Worm (Caenorhabditis elegans) whole organism, L1 larva: Measurements from ENCODE around the gene nhr-18.

ENCODE experiments used
- C04F5.9 ChIP-seq: sonication (generic microtip); optimal IDR thresholded peaks from 2 replicates; lab custom pipeline; 2016; ENCODE audit warnings: missing genetic modification characterization, missing compliant biosample characterization
- C16A3.4 ChIP-seq: fragments of 150-350 bp; optimal IDR thresholded peaks from 2 replicates; lab custom pipeline; 2014; ENCODE audit warnings: missing biosample characterization, missing genetic modification characterization
- C34B4.2 ChIP-seq: sonication (generic microtip); optimal IDR thresholded peaks from 2 replicates; lab custom pipeline; 2017; ENCODE audit warnings: mild to moderate bottlenecking, missing genetic modification characterization, missing compliant biosample characterization
- F16B12.6 ChIP-seq: fragments of 150-350 bp; optimal IDR thresholded peaks from 2 replicates; lab custom pipeline; 2014; ENCODE audit warnings: missing biosample characterization, missing genetic modification characterization
- Y116A8C.19 ChIP-seq: sonication (generic microtip); optimal IDR thresholded peaks from 2 replicates; lab custom pipeline; 2016; ENCODE audit warnings: missing compliant biosample characterization, missing genetic modification characterization, borderline replicate concordance
- aha-1 ChIP-seq: fragments of 150-350 bp; optimal IDR thresholded peaks from 2 replicates; lab custom pipeline; 2014; ENCODE audit warnings: missing biosample characterization, missing genetic modification characterization
- aly-2 ChIP-seq: fragments of 150-350 bp; optimal IDR thresholded peaks from 2 replicates; lab custom pipeline; 2014; ENCODE audit warnings: missing biosample characterization, missing genetic modification characterization
- blmp-1 ChIP-seq: fragments of 150-350 bp; optimal IDR thresholded peaks from 2 replicates; lab custom pipeline; 2014; ENCODE audit warnings: missing biosample characterization, missing genetic modification characterization
- ceh-8 ChIP-seq: fragments of 200-800 bp; sonication (Bioruptor generic); optimal IDR thresholded peaks from 2 replicates; lab custom pipeline; 2018; ENCODE audit warnings: mild to moderate bottlenecking, missing genetic modification characterization, moderate library complexity, missing compliant biosample characterization
- ceh-88 ChIP-seq: fragments of 200-800 bp; sonication (Bioruptor generic); IDR thresholded peaks from 2 replicates; pipeline ENCODE4 v1.3.6; 2022; ENCODE audit warnings: missing genetic modification characterization, missing compliant biosample characterization
- ceh-90 ChIP-seq: sonication (generic microtip); optimal IDR thresholded peaks from 2 replicates; lab custom pipeline; 2016; ENCODE audit warnings: missing genetic modification characterization, missing compliant biosample characterization
- ces-1 ChIP-seq: fragments of 150-350 bp; optimal IDR thresholded peaks from 2 replicates; lab custom pipeline; 2014; ENCODE audit warnings: missing biosample characterization, missing genetic modification reagents, missing genetic modification characterization
- dsc-1 ChIP-seq: sonication (generic microtip); optimal IDR thresholded peaks from 2 replicates; lab custom pipeline; 2016; ENCODE audit warnings: mild to moderate bottlenecking, missing genetic modification characterization, missing compliant biosample characterization
- efl-1 ChIP-seq, 4 experiments: fragments of 150-350 bp; optimal IDR thresholded peaks in 3 of 4; peaks in 1 of 4; 1 replicate in 1 of 4; 2 replicates in 3 of 4; lab custom pipeline; 2014; ENCODE audit warnings: missing biosample characterization in 2 of 4, missing genetic modification characterization in 2 of 4, missing genetic modification reagents in 2 of 4
- efl-3 ChIP-seq: fragments of 200-800 bp; sonication (Bioruptor generic); optimal IDR thresholded peaks from 2 replicates; lab custom pipeline; 2018; ENCODE audit warnings: mild to moderate bottlenecking, missing genetic modification characterization, missing compliant biosample characterization
- egl-13 ChIP-seq: sonication (generic microtip); optimal IDR thresholded peaks from 2 replicates; lab custom pipeline; 2016; ENCODE audit warnings: missing genotype, missing genetic modification reagents, missing genetic modification characterization, missing compliant biosample characterization
- egl-27 ChIP-seq, 2 experiments: fragments of 150-350 bp in 1 of 2; sonication (generic microtip); optimal IDR thresholded peaks; 3 replicates each; lab custom pipeline; 2017 to 2018; ENCODE audit warnings: missing biosample characterization in 2 of 2, missing genetic modification characterization in 2 of 2, missing genetic modification reagents in 2 of 2
- elt-2 ChIP-seq: sonication (generic microtip); optimal IDR thresholded peaks from 2 replicates; lab custom pipeline; 2016; ENCODE audit warnings: missing genetic modification characterization, mild to moderate bottlenecking, inconsistent platforms, missing compliant biosample characterization, missing genetic modification reagents
- elt-3 ChIP-seq, 6 experiments: fragments of 150-350 bp in 1 of 6; sonication (generic microtip); optimal IDR thresholded peaks; 2 replicates each; lab custom pipeline; 2017 to 2018; ENCODE audit warnings: missing biosample characterization in 6 of 6, missing genetic modification characterization in 6 of 6, inconsistent platforms in 1 of 6
- fkh-4 ChIP-seq: sonication (generic microtip); optimal IDR thresholded peaks from 2 replicates; lab custom pipeline; 2016; ENCODE audit warnings: missing compliant biosample characterization, missing genetic modification characterization, borderline replicate concordance
- grh-1 ChIP-seq: fragments of 200-800 bp; sonication (Bioruptor generic); IDR thresholded peaks from 2 replicates; pipeline ENCODE4 v1.3.6; 2022; ENCODE audit warnings: missing genetic modification reagents, missing genetic modification characterization, missing compliant biosample characterization
- hlh-17 ChIP-seq: fragments of 200-800 bp; sonication (Bioruptor generic); optimal IDR thresholded peaks from 2 replicates; lab custom pipeline; 2018; ENCODE audit warnings: missing genetic modification characterization, mild to moderate bottlenecking, missing compliant biosample characterization, moderate library complexity, borderline replicate concordance
- isw-1 ChIP-seq: fragments of 200-800 bp; sonication (Bioruptor generic); IDR thresholded peaks from 2 replicates; pipeline ENCODE4 v1.3.6; 2022; ENCODE audit warnings: missing genetic modification characterization, missing compliant biosample characterization
- lin-13 ChIP-seq: fragments of 150-350 bp; optimal IDR thresholded peaks from 2 replicates; lab custom pipeline; 2014; ENCODE audit warnings: missing biosample characterization, missing genetic modification reagents, missing genetic modification characterization
- lin-14 ChIP-seq: fragments of 200-800 bp; sonication (Bioruptor generic); optimal IDR thresholded peaks from 2 replicates; lab custom pipeline; 2018; ENCODE audit warnings: mild to moderate bottlenecking, missing genetic modification characterization, moderate library complexity, missing compliant biosample characterization
- lin-15B ChIP-seq: fragments of 150-350 bp; sonication (generic microtip); optimal IDR thresholded peaks from 3 replicates; lab custom pipeline; 2014; ENCODE audit warnings: missing biosample characterization, missing genetic modification characterization
- lin-35 ChIP-seq, 2 experiments: fragments of 150-350 bp; optimal IDR thresholded peaks; 2 replicates each; lab custom pipeline; 2014; ENCODE audit warnings: missing biosample characterization in 2 of 2, missing genetic modification characterization in 2 of 2, missing genetic modification reagents in 2 of 2
- lin-39 ChIP-seq: fragments of 150-350 bp; optimal IDR thresholded peaks from 2 replicates; lab custom pipeline; 2014; ENCODE audit warnings: missing biosample characterization, missing genetic modification reagents, missing genetic modification characterization
- lir-3 ChIP-seq: sonication (generic microtip); optimal IDR thresholded peaks from 2 replicates; lab custom pipeline; 2016; ENCODE audit warnings: mild to moderate bottlenecking, missing genetic modification characterization, moderate library complexity, missing compliant biosample characterization; ENCODE audit not compliant: poor library complexity
- lsy-2 ChIP-seq, 2 experiments: fragments of 150-350 bp; optimal IDR thresholded peaks; 2 replicates each; lab custom pipeline; 2014; ENCODE audit warnings: missing biosample characterization in 2 of 2, missing genetic modification characterization in 2 of 2
- mab-9 ChIP-seq: fragments of 200-800 bp; sonication (Bioruptor generic); IDR thresholded peaks from 2 replicates; pipeline ENCODE4 v1.3.6; 2022; ENCODE audit warnings: missing genetic modification reagents, missing genetic modification characterization, missing compliant biosample characterization
- mep-1 ChIP-seq: fragments of 150-350 bp; optimal IDR thresholded peaks from 2 replicates; lab custom pipeline; 2014; ENCODE audit warnings: missing biosample characterization, missing genetic modification characterization
- nhr-11 ChIP-seq: fragments of 150-350 bp; optimal IDR thresholded peaks from 2 replicates; lab custom pipeline; 2014; ENCODE audit warnings: missing biosample characterization, missing genetic modification characterization
- nhr-19 ChIP-seq: fragments of 200-800 bp; sonication (Bioruptor generic); conservative IDR thresholded peaks from 2 replicates; pipeline ENCODE4 v1.3.6; 2022; ENCODE audit warnings: missing genetic modification characterization, missing compliant biosample characterization
- nhr-20 ChIP-seq: sonication (generic microtip); optimal IDR thresholded peaks from 2 replicates; lab custom pipeline; 2016; ENCODE audit warnings: mild to moderate bottlenecking, missing genetic modification characterization, missing compliant biosample characterization
- nhr-237 ChIP-seq: fragments of 150-350 bp; optimal IDR thresholded peaks from 2 replicates; lab custom pipeline; 2014; ENCODE audit warnings: missing biosample characterization, missing genetic modification characterization
- nhr-47 ChIP-seq: sonication (generic microtip); optimal IDR thresholded peaks from 2 replicates; lab custom pipeline; 2016; ENCODE audit warnings: mild to moderate bottlenecking, missing genetic modification characterization, moderate library complexity, missing compliant biosample characterization
- nhr-71 ChIP-seq: sonication (generic microtip); optimal IDR thresholded peaks from 2 replicates; lab custom pipeline; 2016; ENCODE audit warnings: mild to moderate bottlenecking, missing genetic modification characterization, moderate library complexity, missing compliant biosample characterization
- nhr-76 ChIP-seq: sonication (generic microtip); optimal IDR thresholded peaks from 2 replicates; lab custom pipeline; 2017; ENCODE audit warnings: missing biosample characterization, missing genetic modification characterization
- nhr-90 ChIP-seq: sonication (generic microtip); optimal IDR thresholded peaks from 2 replicates; lab custom pipeline; 2016; ENCODE audit warnings: mild to moderate bottlenecking, missing genetic modification characterization, missing compliant biosample characterization; ENCODE audit not compliant: poor library complexity
- pqm-1 ChIP-seq: sonication (generic microtip); optimal IDR thresholded peaks from 3 replicates; lab custom pipeline; 2017; ENCODE audit warnings: missing biosample characterization, missing genetic modification characterization
- skn-1 ChIP-seq: fragments of 150-350 bp; optimal IDR thresholded peaks from 2 replicates; lab custom pipeline; 2014; ENCODE audit warnings: missing biosample characterization, missing genetic modification characterization
- snpc-4 ChIP-seq: fragments of 150-350 bp; optimal IDR thresholded peaks from 2 replicates; lab custom pipeline; 2014; ENCODE audit warnings: missing biosample characterization, missing genetic modification characterization
- snu-23 ChIP-seq: sonication (generic microtip); optimal IDR thresholded peaks from 2 replicates; lab custom pipeline; 2016; ENCODE audit warnings: missing genetic modification characterization, missing compliant biosample characterization
- sup-37 ChIP-seq: fragments of 200-800 bp; sonication (Bioruptor generic); optimal IDR thresholded peaks from 2 replicates; lab custom pipeline; 2018; ENCODE audit warnings: mild to moderate bottlenecking, missing genetic modification characterization, missing compliant biosample characterization
- tbx-2 ChIP-seq: sonication (generic microtip); optimal IDR thresholded peaks from 2 replicates; lab custom pipeline; 2016; ENCODE audit warnings: missing genetic modification characterization, missing compliant biosample characterization
- tlp-1 ChIP-seq: fragments of 150-350 bp; optimal IDR thresholded peaks from 2 replicates; lab custom pipeline; 2014; ENCODE audit warnings: missing biosample characterization, missing genetic modification characterization
- unc-30 ChIP-seq: sonication (generic microtip); optimal IDR thresholded peaks from 2 replicates; lab custom pipeline; 2017; ENCODE audit warnings: missing biosample characterization, missing genetic modification characterization
- unc-86 ChIP-seq: sonication (generic microtip); optimal IDR thresholded peaks from 2 replicates; lab custom pipeline; 2016; ENCODE audit warnings: missing genetic modification characterization, missing compliant biosample characterization
- zag-1 ChIP-seq: fragments of 150-350 bp; optimal IDR thresholded peaks from 2 replicates; lab custom pipeline; 2014; ENCODE audit warnings: missing biosample characterization, missing genetic modification characterization
- ztf-11 ChIP-seq, 2 experiments: sonication (generic microtip); optimal IDR thresholded peaks; 2 replicates each; lab custom pipeline; 2016 to 2017; ENCODE audit warnings: missing genetic modification characterization in 2 of 2, missing biosample characterization in 1 of 2, missing compliant biosample characterization in 1 of 2

nhr-18 gene

ce11 chrV:2214428-2215038 lies 12.5 kb upstream of the nhr-18 start, which contains the start of gene nhr-184:
nhr-184 (minus strand) TSS chrV:2214478.
- TF ChIP-seq aly-2 (tag; lab: Kevin White, UChicago) (no peak), blmp-1 (tag; lab: Kevin White, UChicago) (peak; percentile 2), nhr-90 (tag; lab: Kevin White, UChicago) (no peak), egl-13 (no peak), efl-1 (optimal IDR thresholded peaks at IDR 0.05; lab: Kevin White, UChicago) (no peak), efl-1 (GFP tag; optimal IDR thresholded peaks at IDR 0.05 in 1 of 2; lab: Kevin White, UChicago) (peak in 1 of 2 experiments; percentile 54), sup-37 (GFP tag; lab: Kevin White, UChicago) (no peak), mab-9 (GFP tag; lab: Robert Waterston, UW) (no peak), ceh-8 (no peak), unc-30 (tag; lab: Kevin White, UChicago) (no peak), snpc-4 (tag; lab: Kevin White, UChicago) (no peak), hlh-17 (GFP tag; lab: Kevin White, UChicago) (no peak), zag-1 (tag; lab: Kevin White, UChicago) (no peak), F16B12.6 (tag; lab: Kevin White, UChicago) (no peak), grh-1 (no peak), nhr-11 (tag; lab: Kevin White, UChicago) (no peak), fkh-4 (tag; lab: Kevin White, UChicago) (no peak), efl-3 (GFP tag; lab: Kevin White, UChicago) (no peak), C04F5.9 (tag; lab: Kevin White, UChicago) (no peak), nhr-76 (tag; lab: Kevin White, UChicago) (no peak), lsy-2 (tag; optimal IDR thresholded peaks at IDR 0.05; lab: Kevin White, UChicago) (peak in 1 of 2 experiments; percentile 14), mep-1 (tag; lab: Kevin White, UChicago) (peak; percentile 0), elt-3 (tag; optimal IDR thresholded peaks at IDR 0.05; lab: Kevin White, UChicago) (no peak), lir-3 (tag; lab: Kevin White, UChicago) (no peak), nhr-47 (tag; lab: Kevin White, UChicago) (no peak), C34B4.2 (tag; lab: Kevin White, UChicago) (no peak), nhr-20 (tag; lab: Kevin White, UChicago) (peak; percentile 36), skn-1 (peak; percentile 34), C16A3.4 (tag; lab: Kevin White, UChicago) (no peak), ceh-90 (no peak), lin-13 (GFP tag; lab: Kevin White, UChicago) (no peak), ceh-88 (GFP tag; lab: Robert Waterston, UW) (no peak), lin-35 (GFP tag; optimal IDR thresholded peaks at IDR 0.05; lab: Kevin White, UChicago) (peak in 1 of 2 experiments; percentile 16), dsc-1 (no peak), ces-1 (GFP tag; lab: Kevin White, UChicago) (no peak), lin-39 (no peak), snu-23 (GFP tag; lab: Kevin White, UChicago) (peak; percentile 2), tlp-1 (tag; lab: Kevin White, UChicago) (no peak), ztf-11 (tag; optimal IDR thresholded peaks at IDR 0.05; lab: Kevin White, UChicago) (no peak), aha-1 (no peak), lin-14 (GFP tag; lab: Kevin White, UChicago) (no peak), pqm-1 (tag; lab: Kevin White, UChicago) (no peak), nhr-71 (tag; lab: Kevin White, UChicago) (peak; percentile 11), elt-2 (tag; lab: Kevin White, UChicago) (no peak), nhr-19 (GFP tag; lab: Robert Waterston, UW) (no peak), nhr-237 (tag; lab: Kevin White, UChicago) (no peak), egl-27 (tag; optimal IDR thresholded peaks at IDR 0.05; lab: Kevin White, UChicago) (no peak), unc-86 (tag; lab: Kevin White, UChicago) (peak; percentile 10), Y116A8C.19 (tag; lab: Kevin White, UChicago) (no peak), tbx-2 (tag; lab: Kevin White, UChicago) (no peak), isw-1 (GFP tag; lab: Robert Waterston, UW) (no peak), lin-15B (tag; lab: Kevin White, UChicago) (no peak)
